Worm (Caenorhabditis elegans) whole organism, late embryonic: Measurements from ENCODE around the gene aps-2.

ENCODE experiments used
- ama-1 ChIP-seq: fragments of 150-350 bp; optimal IDR thresholded peaks from 2 replicates; lab custom pipeline; 2014
- ceh-30 ChIP-seq: fragments of 150-350 bp; optimal IDR thresholded peaks from 2 replicates; lab custom pipeline; 2014; ENCODE audit warnings: missing biosample characterization, missing genetic modification characterization
- nfya-1 ChIP-seq: sonication (generic microtip); optimal IDR thresholded peaks from 2 replicates; lab custom pipeline; 2017; ENCODE audit warnings: missing genetic modification characterization, mild to moderate bottlenecking, missing compliant biosample characterization, antibody characterized with exemption, moderate library complexity
- pqm-1 ChIP-seq: sonication (generic microtip); optimal IDR thresholded peaks from 2 replicates; lab custom pipeline; 2016; ENCODE audit warnings: missing genetic modification characterization, missing compliant biosample characterization
- sox-2 ChIP-seq: fragments of 200-800 bp; sonication (Bioruptor generic); IDR thresholded peaks from 2 replicates; pipeline ENCODE4 v1.3.6; 2022; ENCODE audit warnings: missing genetic modification reagents, missing genetic modification characterization, missing compliant biosample characterization
- ztf-16 ChIP-seq: sonication (generic microtip); optimal IDR thresholded peaks from 2 replicates; lab custom pipeline; 2017; ENCODE audit warnings: missing genetic modification characterization, missing compliant biosample characterization

DNA sequence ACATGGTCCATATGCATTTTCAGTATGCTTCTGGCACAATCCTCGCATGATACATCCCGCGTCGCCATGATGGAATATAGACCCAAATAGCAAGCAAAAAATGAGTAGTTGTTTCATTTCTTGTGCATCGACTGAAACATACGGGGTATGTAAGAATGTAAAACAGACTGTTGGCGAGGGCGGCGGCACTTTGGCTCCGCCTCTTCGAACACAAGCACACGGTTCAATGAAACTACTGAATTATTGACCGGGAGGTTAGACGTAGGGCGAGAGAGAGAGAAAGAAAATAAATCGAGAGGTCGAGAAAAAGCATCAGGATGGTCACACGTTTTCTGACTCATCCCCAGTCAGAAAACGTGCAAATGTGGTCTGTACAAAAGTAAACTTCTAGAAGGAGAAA is 21.9 kb downstream of the aps-2 start:
- no peak for TF ChIP-seq pqm-1 (tag; lab: Kevin White, UChicago)
- no peak for TF ChIP-seq ztf-16 (tag; lab: Kevin White, UChicago)
- no peak for TF ChIP-seq nfya-1 (tag; lab: Kevin White, UChicago)
- TF ChIP-seq ceh-30, result no peak
- no peak for TF ChIP-seq sox-2 (GFP tag; lab: Robert Waterston, UW)
- no peak for TF ChIP-seq ama-1
